Worm (Caenorhabditis elegans) whole organism, mixed stage, embryonic: ENCODE data around the gene C55A6.1.

ENCODE experiments used
- M03D4.4 ChIP-seq: sonication (generic microtip); optimal IDR thresholded peaks from 2 replicates; lab custom pipeline; 2017; ENCODE audit warnings: mild to moderate bottlenecking, missing genetic modification characterization, missing compliant biosample characterization
- blmp-1 ChIP-seq: fragments of 150-350 bp; optimal IDR thresholded peaks from 2 replicates; lab custom pipeline; 2014; ENCODE audit warnings: missing biosample characterization, missing genetic modification characterization
- ceh-43 ChIP-seq: fragments of 200-800 bp; sonication (Bioruptor generic); optimal IDR thresholded peaks from 2 replicates; lab custom pipeline; 2018; ENCODE audit warnings: mild to moderate bottlenecking, missing genetic modification characterization, moderate library complexity, missing compliant biosample characterization
- ceh-83 ChIP-seq: fragments of 200-800 bp; sonication (Bioruptor generic); optimal IDR thresholded peaks from 2 replicates; lab custom pipeline; 2018; ENCODE audit warnings: mild to moderate bottlenecking, missing genetic modification characterization, missing compliant biosample characterization
- ces-1 ChIP-seq: fragments of 150-350 bp; optimal IDR thresholded peaks from 2 replicates; lab custom pipeline; 2014; ENCODE audit warnings: missing biosample characterization, missing genetic modification reagents, missing genetic modification characterization
- cnd-1 ChIP-seq: fragments of 200-800 bp; sonication (Bioruptor generic); optimal IDR thresholded peaks from 2 replicates; lab custom pipeline; 2018; ENCODE audit warnings: mild to moderate bottlenecking, missing genetic modification characterization, missing compliant biosample characterization
- drap-1 ChIP-seq: fragments of 200-800 bp; sonication (Bioruptor generic); optimal IDR thresholded peaks from 3 replicates; lab custom pipeline; 2018; ENCODE audit warnings: mild to moderate bottlenecking, missing genetic modification characterization, missing compliant biosample characterization
- elt-1 ChIP-seq: sonication (generic microtip); optimal IDR thresholded peaks from 2 replicates; lab custom pipeline; 2017; ENCODE audit warnings: missing genetic modification characterization, mild to moderate bottlenecking, missing compliant biosample characterization, antibody characterized with exemption, moderate library complexity, borderline replicate concordance; ENCODE audit not compliant: insufficient read depth
- elt-3 ChIP-seq: fragments of 150-350 bp; optimal IDR thresholded peaks from 2 replicates; lab custom pipeline; 2014; ENCODE audit warnings: missing biosample characterization, missing genetic modification characterization
- ham-2 ChIP-seq: fragments of 200-800 bp; sonication (Bioruptor generic); optimal IDR thresholded peaks from 2 replicates; lab custom pipeline; 2018; ENCODE audit warnings: mild to moderate bottlenecking, missing genetic modification characterization, missing compliant biosample characterization
- hlh-1 ChIP-seq: fragments of 150-350 bp; optimal IDR thresholded peaks from 2 replicates; lab custom pipeline; 2014; ENCODE audit warnings: missing biosample characterization, missing genetic modification reagents, missing genetic modification characterization
- lin-32 ChIP-seq: fragments of 200-800 bp; sonication (Bioruptor generic); optimal IDR thresholded peaks from 2 replicates; lab custom pipeline; 2018; ENCODE audit warnings: mild to moderate bottlenecking, missing genetic modification characterization, missing compliant biosample characterization
- lsy-2 ChIP-seq: fragments of 150-350 bp; optimal IDR thresholded peaks from 2 replicates; lab custom pipeline; 2014; ENCODE audit warnings: missing biosample characterization, missing genetic modification characterization
- mab-5 ChIP-seq: fragments of 150-350 bp; optimal IDR thresholded peaks from 2 replicates; lab custom pipeline; 2014; ENCODE audit warnings: missing biosample characterization, missing genetic modification characterization
- mep-1 ChIP-seq: fragments of 150-350 bp; optimal IDR thresholded peaks from 2 replicates; lab custom pipeline; 2017; ENCODE audit warnings: missing biosample characterization, missing genetic modification reagents, missing genetic modification characterization, inconsistent platforms
- mls-2 ChIP-seq: sonication (generic microtip); optimal IDR thresholded peaks from 2 replicates; lab custom pipeline; 2016; ENCODE audit warnings: mild to moderate bottlenecking, missing genetic modification characterization, moderate library complexity, missing compliant biosample characterization
- nhr-237 ChIP-seq: fragments of 150-350 bp; optimal IDR thresholded peaks from 2 replicates; lab custom pipeline; 2014; ENCODE audit warnings: missing biosample characterization, missing genetic modification characterization
- nhr-28 ChIP-seq: fragments of 150-350 bp; optimal IDR thresholded peaks from 2 replicates; lab custom pipeline; 2014; ENCODE audit warnings: missing biosample characterization, missing genetic modification characterization
- nhr-76 ChIP-seq: sonication (generic microtip); optimal IDR thresholded peaks from 2 replicates; lab custom pipeline; 2017; ENCODE audit warnings: missing biosample characterization, missing genetic modification characterization
- pha-4 ChIP-seq: fragments of 150-350 bp; optimal IDR thresholded peaks from 2 replicates; lab custom pipeline; 2018; ENCODE audit warnings: missing biosample characterization, missing genetic modification reagents, missing genetic modification characterization
- sem-2 ChIP-seq: fragments of 200-800 bp; sonication (Bioruptor generic); optimal IDR thresholded peaks from 2 replicates; lab custom pipeline; 2018; ENCODE audit warnings: mild to moderate bottlenecking, missing genetic modification characterization, missing compliant biosample characterization
- sptf-1 ChIP-seq: sonication (generic microtip); optimal IDR thresholded peaks from 2 replicates; lab custom pipeline; 2017; ENCODE audit warnings: mild to moderate bottlenecking, missing genetic modification characterization, moderate library complexity, missing compliant biosample characterization
- tbx-8 ChIP-seq: fragments of 200-800 bp; sonication (Bioruptor generic); optimal IDR thresholded peaks from 2 replicates; lab custom pipeline; 2018; ENCODE audit warnings: mild to moderate bottlenecking, missing genetic modification characterization, moderate library complexity, missing compliant biosample characterization
- unc-120 ChIP-seq: sonication (generic microtip); optimal IDR thresholded peaks from 2 replicates; lab custom pipeline; 2017; ENCODE audit warnings: missing genetic modification characterization, missing compliant biosample characterization; ENCODE audit not compliant: poor library complexity, severe bottlenecking
- unc-39 ChIP-seq: fragments of 150-350 bp; optimal IDR thresholded peaks from 2 replicates; lab custom pipeline; 2014; ENCODE audit warnings: missing biosample characterization, missing genetic modification characterization
- unc-62 ChIP-seq: fragments of 150-350 bp; optimal IDR thresholded peaks from 2 replicates; lab custom pipeline; 2014; ENCODE audit warnings: missing biosample characterization, missing genetic modification reagents, missing genetic modification characterization
- zip-8 ChIP-seq: fragments of 150-350 bp; optimal IDR thresholded peaks from 2 replicates; lab custom pipeline; 2014; ENCODE audit warnings: missing biosample characterization, missing genetic modification characterization

The C55A6.1 gene

ce11 chrV:11534495-11535189, 29.9 kb upstream of the C55A6.1 start:
- TF ChIP-seq unc-120 (tag; lab: Kevin White, UChicago) = peak; percentile 11
- no peak for TF ChIP-seq nhr-76 (tag; lab: Kevin White, UChicago)
- peak; percentile 97 for TF ChIP-seq hlh-1 (tag; lab: Kevin White, UChicago)
- TF ChIP-seq blmp-1 = peak; percentile 41

ce11 chrV:11533365-11533949, 28.7 kb upstream of the C55A6.1 start:
- TF ChIP-seq sptf-1 (tag; lab: Kevin White, UChicago) (no peak), unc-62 (GFP tag; lab: Kevin White, UChicago) (no peak), ces-1 (GFP tag; lab: Kevin White, UChicago) (no peak), nhr-28 (tag; lab: Kevin White, UChicago) (no peak), elt-3 (tag; lab: Kevin White, UChicago) (no peak), mab-5 (tag; lab: Kevin White, UChicago) (no peak), ham-2 (GFP tag; lab: Kevin White, UChicago) (no peak), lin-32 (GFP tag; lab: Kevin White, UChicago) (no peak), sem-2 (GFP tag; lab: Kevin White, UChicago) (no peak), mls-2 (no peak), elt-1 (tag; lab: Kevin White, UChicago) (no peak), nhr-237 (tag; lab: Kevin White, UChicago) (no peak), drap-1 (GFP tag; lab: Kevin White, UChicago) (no peak), unc-39 (tag; lab: Kevin White, UChicago) (no peak), tbx-8 (no peak)

- peak; percentile 14 for TF ChIP-seq sptf-1 (tag; lab: Kevin White, UChicago)
- no peak for TF ChIP-seq pha-4
- peak; percentile 30 for TF ChIP-seq zip-8
- TF ChIP-seq ceh-43 (GFP tag; lab: Kevin White, UChicago) = no peak
- TF ChIP-seq lsy-2 (tag; lab: Kevin White, UChicago) = no peak
- peak; percentile 96 for TF ChIP-seq blmp-1
- peak; percentile 11 for TF ChIP-seq elt-3 (tag; lab: Kevin White, UChicago)
- peak; percentile 30 for TF ChIP-seq ham-2 (GFP tag; lab: Kevin White, UChicago)
- TF ChIP-seq unc-39 (tag; lab: Kevin White, UChicago) = no peak
Observed at ce11 chrV:11532964-11533363, 28.2 kb upstream of the C55A6.1 start.

- TF ChIP-seq mep-1 (tag; lab: Kevin White, UChicago) (no peak), cnd-1 (tag; lab: Kevin White, UChicago) (no peak), M03D4.4 (no peak)
Observed at ce11 chrV:11532535-11532853, 27.7 kb upstream of the C55A6.1 start.

- TF ChIP-seq sptf-1 (tag; lab: Kevin White, UChicago) (peak; percentile 20), unc-62 (GFP tag; lab: Kevin White, UChicago) (peak; percentile 58), unc-120 (tag; lab: Kevin White, UChicago) (peak; percentile 79), ceh-83 (GFP tag; lab: Kevin White, UChicago) (peak; percentile 10), ces-1 (GFP tag; lab: Kevin White, UChicago) (no peak), hlh-1 (tag; lab: Kevin White, UChicago) (peak; percentile 96), tbx-8 (no peak), drap-1 (GFP tag; lab: Kevin White, UChicago) (no peak), nhr-237 (tag; lab: Kevin White, UChicago) (peak; percentile 16)
Observed at ce11 chrV:11531831-11532534, 27.2 kb upstream of the C55A6.1 start.
